Worm (Caenorhabditis elegans): ENCODE measurements around the gene lars-1.

The lars-1 gene

DNA sequence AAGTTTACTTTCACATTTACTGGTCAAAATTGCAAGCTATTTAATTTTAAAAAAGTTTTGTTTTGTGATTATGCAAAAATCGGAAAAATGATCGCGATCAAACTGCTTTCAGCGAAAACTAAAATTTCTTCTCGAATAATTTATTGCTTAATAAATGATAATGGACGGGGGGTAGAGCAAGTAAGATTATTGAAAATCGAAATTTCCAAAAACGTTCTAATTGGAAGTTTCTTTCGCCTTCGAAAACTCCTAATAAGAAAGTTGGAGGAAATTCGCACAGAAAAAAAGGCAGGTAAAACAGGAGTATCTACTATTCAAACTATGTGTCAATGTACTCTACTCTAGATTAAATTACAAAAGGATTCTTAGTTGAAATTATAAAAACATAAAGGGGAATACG lies 14.4 kb downstream of the lars-1 start:
- TF ChIP-seq xnd-1 (tag; optimal IDR thresholded peaks at IDR 0.05): peak; percentile 52
- TF ChIP-seq tlf-1 (GFP tag; optimal IDR thresholded peaks at IDR 0.05): peak; percentile 72
- TF ChIP-seq him-1 (tag; optimal IDR thresholded peaks at IDR 0.05): peak; percentile 63
- no peak for TF ChIP-seq ZK185.1 (tag; optimal IDR thresholded peaks at IDR 0.05; ENCODE audit: poor library complexity, severe bottlenecking)
- peak; percentile 63 for TF ChIP-seq D2030.7 (GFP tag; IDR thresholded peaks at IDR 0.05)
- peak; percentile 85 for TF ChIP-seq madf-3 (GFP tag; IDR thresholded peaks at IDR 0.05)
- TF ChIP-seq atf-7 (tag; optimal IDR thresholded peaks at IDR 0.05): peak; percentile 68
- peak; percentile 47; the same call in 1 of the 2 replicates for TF ChIP-seq nfyb-1 (GFP tag; IDR thresholded peaks at IDR 0.05)
- TF ChIP-seq ceh-79 (tag; optimal IDR thresholded peaks at IDR 0.05): peak; percentile 69
- TF ChIP-seq ztf-25 (GFP tag; IDR thresholded peaks at IDR 0.05): 0 out of 2 replicates have a peak, but pooled peaks have one; percentile 31
- TF ChIP-seq snpc-1.3 (tag; optimal IDR thresholded peaks at IDR 0.05; ENCODE audit: insufficient read depth): peak; percentile 77
- 0 out of 2 replicates have a peak, but pooled peaks have one; percentile 29 for TF ChIP-seq attf-6 (GFP tag; IDR thresholded peaks at IDR 0.05)
- TF ChIP-seq lsl-1 (GFP tag; optimal IDR thresholded peaks at IDR 0.05): peak; percentile 41
- TF ChIP-seq ceh-100 (GFP tag; IDR thresholded peaks at IDR 0.05): peak; percentile 32; the same call in 1 of the 2 replicates
- peak; percentile 89 for TF ChIP-seq Y53G8AR.9 (GFP tag; conservative IDR thresholded peaks at IDR 0.05)
- no peak for TF ChIP-seq cebp-1 (GFP tag; IDR thresholded peaks at IDR 0.05)
- peak; percentile 41 for TF ChIP-seq cebp-1 (tag; optimal IDR thresholded peaks at IDR 0.05)
- peak; percentile 15 for TF ChIP-seq T26A5.8 (tag; optimal IDR thresholded peaks at IDR 0.05)
- peak; percentile 88 for TF ChIP-seq athp-1 (tag; optimal IDR thresholded peaks at IDR 0.05)
- peak; percentile 68 for TF ChIP-seq madf-6 (GFP tag; IDR thresholded peaks at IDR 0.05)
- 0 out of 2 replicates have a peak, but pooled peaks have one; percentile 15 for TF ChIP-seq Y95B8A.8 (GFP tag; IDR thresholded peaks at IDR 0.05)
- TF ChIP-seq lir-1 (GFP tag; conservative IDR thresholded peaks at IDR 0.05): no peak
- no peak for TF ChIP-seq T07F8.4 (tag; optimal IDR thresholded peaks at IDR 0.05)
- TF ChIP-seq hmg-1.2 (GFP tag; IDR thresholded peaks at IDR 0.05): peak; percentile 35; the same call in 1 of the 2 replicates
- no peak for TF ChIP-seq egrh-3 (GFP tag; IDR thresholded peaks at IDR 0.05)
- TF ChIP-seq C17E4.6 (GFP tag; IDR thresholded peaks at IDR 0.05): no peak
- peak; percentile 83 for TF ChIP-seq mes-4 (tag; optimal IDR thresholded peaks at IDR 0.05)
- peak; percentile 42 for TF ChIP-seq chd-7 (tag; optimal IDR thresholded peaks at IDR 0.05)
- no peak for TF ChIP-seq F52B5.7 (tag; optimal IDR thresholded peaks at IDR 0.05)
- TF ChIP-seq fkh-3 (tag; optimal IDR thresholded peaks at IDR 0.05): peak; percentile 54
- peak; percentile 92 for TF ChIP-seq hrde-1 (tag; optimal IDR thresholded peaks at IDR 0.05; ENCODE audit: borderline replicate concordance)
- no peak for TF ChIP-seq egl-18 (GFP tag; IDR thresholded peaks at IDR 0.05)
- no peak for TF ChIP-seq nfya-1 (tag; optimal IDR thresholded peaks at IDR 0.05; ENCODE audit: borderline replicate concordance, insufficient read depth)
- TF ChIP-seq B0035.1 (tag; optimal IDR thresholded peaks at IDR 0.05): no peak
- no peak for TF ChIP-seq bed-1 (GFP tag; IDR thresholded peaks at IDR 0.05)
- TF ChIP-seq aptf-3 (GFP tag; IDR thresholded peaks at IDR 0.05): peak; percentile 76; the same call in 1 of the 2 replicates
- TF ChIP-seq Y79H2A.3 (GFP tag; conservative IDR thresholded peaks at IDR 0.05): 0 out of 2 replicates have a peak, but pooled peaks have one; percentile 44
- peak; percentile 13 for TF ChIP-seq dpff-1 (tag; optimal IDR thresholded peaks at IDR 0.05)
- TF ChIP-seq F22D6.2 (tag; optimal IDR thresholded peaks at IDR 0.05): no peak
- peak; percentile 79 for TF ChIP-seq F10E7.11 (tag; optimal IDR thresholded peaks at IDR 0.05)
- peak; percentile 82 for TF ChIP-seq repo-1 (tag; optimal IDR thresholded peaks at IDR 0.05)
- TF ChIP-seq F39B2.1 (GFP tag; IDR thresholded peaks at IDR 0.05): peak; percentile 9; the same call in 1 of the 2 replicates
- TF ChIP-seq snpc-4 (GFP tag; optimal IDR thresholded peaks at IDR 0.05): no peak
- peak in 3 of 4 experiments; percentile 9 to 49 (median 48) for TF ChIP-seq snpc-4 (tag; optimal IDR thresholded peaks at IDR 0.05)
- TF ChIP-seq ztf-3 (GFP tag; optimal IDR thresholded peaks at IDR 0.05): no peak
- peak; percentile 61; the same call in 1 of the 2 replicates for TF ChIP-seq cebp-2 (GFP tag; IDR thresholded peaks at IDR 0.05)
- 0 out of 2 replicates have a peak, but pooled peaks have one; percentile 36 for TF ChIP-seq pbrm-1 (GFP tag; IDR thresholded peaks at IDR 0.05)
- TF ChIP-seq snpc-1.1 (tag; optimal IDR thresholded peaks at IDR 0.05; ENCODE audit: insufficient read depth): peak; percentile 63
